Worm (Caenorhabditis elegans) whole organism, young adult: Measurements from ENCODE around the gene fbxa-131.

Experiments used
- F55B11.4 ChIP-seq: sonication (generic microtip); optimal IDR thresholded peaks from 2 replicates; lab custom pipeline; 2016; ENCODE audit warnings: missing compliant biosample characterization, missing genetic modification characterization, borderline replicate concordance; ENCODE audit not compliant: insufficient read depth
- T26A5.8 ChIP-seq: sonication (generic microtip); optimal IDR thresholded peaks from 2 replicates; lab custom pipeline; 2016; ENCODE audit warnings: missing genetic modification characterization, missing compliant biosample characterization
- Y95B8A.8 ChIP-seq: fragments of 200-800 bp; sonication (Bioruptor generic); IDR thresholded peaks from 2 replicates; pipeline ENCODE4 v1.3.6; 2022; ENCODE audit warnings: missing genetic modification reagents, missing genetic modification characterization, missing compliant biosample characterization
- attf-3 ChIP-seq: fragments of 200-800 bp; sonication (Bioruptor generic); conservative IDR thresholded peaks from 2 replicates; pipeline ENCODE4 v1.3.6; 2022; ENCODE audit warnings: missing genetic modification reagents, missing genetic modification characterization, missing compliant biosample characterization
- dpff-1 ChIP-seq: sonication (generic microtip); optimal IDR thresholded peaks from 2 replicates; lab custom pipeline; 2017; ENCODE audit warnings: mild to moderate bottlenecking, missing genetic modification characterization, missing compliant biosample characterization
- ets-4 ChIP-seq: fragments of 200-800 bp; sonication (Bioruptor generic); optimal IDR thresholded peaks from 2 replicates; lab custom pipeline; 2018; ENCODE audit warnings: mild to moderate bottlenecking, missing genetic modification characterization, missing compliant biosample characterization
- lin-40 ChIP-seq: sonication (generic microtip); optimal IDR thresholded peaks from 2 replicates; lab custom pipeline; 2016; ENCODE audit warnings: missing genetic modification characterization, mild to moderate bottlenecking, missing compliant biosample characterization, missing genotype, missing genetic modification reagents
- snpc-1.1 ChIP-seq: sonication (generic microtip); optimal IDR thresholded peaks from 2 replicates; lab custom pipeline; 2017; ENCODE audit warnings: missing genetic modification characterization, mild to moderate bottlenecking, missing compliant biosample characterization, antibody characterized with exemption, moderate library complexity, missing genotype, missing genetic modification reagents; ENCODE audit not compliant: insufficient read depth

- TF ChIP-seq T26A5.8 = no peak
- TF ChIP-seq F55B11.4 = no peak
- TF ChIP-seq lin-40 (tag; lab: Kevin White, UChicago) = no peak
- TF ChIP-seq ets-4 (GFP tag; lab: Kevin White, UChicago) = no peak
- no peak for TF ChIP-seq snpc-1.1 (tag; lab: Kevin White, UChicago)
- no peak for TF ChIP-seq dpff-1 (tag; lab: Kevin White, UChicago)
- TF ChIP-seq attf-3 (GFP tag; lab: Robert Waterston, UW) = no peak
- no peak for TF ChIP-seq Y95B8A.8
These were observed 10.2 kb upstream of the fbxa-131 start for ce11 chrV:19727990-19728389.
